Worm (Caenorhabditis elegans) whole organism, mixed stage, embryonic: ENCODE results near the gene K02E11.5.
"Not testable (repeated sequence)": the region's sequence is repeated elsewhere in the genome, so short reads cannot be mapped to it uniquely, and the experiment has no call there.

ENCODE experiments used
- drap-1 ChIP-seq: fragments of 200-800 bp; sonication (Bioruptor generic); optimal IDR thresholded peaks from 3 replicates; lab custom pipeline; 2018; ENCODE audit warnings: mild to moderate bottlenecking, missing genetic modification characterization, missing compliant biosample characterization
- elt-1 ChIP-seq: sonication (generic microtip); optimal IDR thresholded peaks from 2 replicates; lab custom pipeline; 2017; ENCODE audit warnings: missing genetic modification characterization, mild to moderate bottlenecking, missing compliant biosample characterization, antibody characterized with exemption, moderate library complexity, borderline replicate concordance; ENCODE audit not compliant: insufficient read depth
- elt-3 ChIP-seq: fragments of 150-350 bp; optimal IDR thresholded peaks from 2 replicates; lab custom pipeline; 2014; ENCODE audit warnings: missing biosample characterization, missing genetic modification characterization
- hlh-1 ChIP-seq: fragments of 150-350 bp; optimal IDR thresholded peaks from 2 replicates; lab custom pipeline; 2014; ENCODE audit warnings: missing biosample characterization, missing genetic modification reagents, missing genetic modification characterization
- lin-13 ChIP-seq: fragments of 150-350 bp; optimal IDR thresholded peaks from 2 replicates; lab custom pipeline; 2014; ENCODE audit warnings: missing biosample characterization, missing genetic modification characterization
- mep-1 ChIP-seq: fragments of 150-350 bp; optimal IDR thresholded peaks from 2 replicates; lab custom pipeline; 2017; ENCODE audit warnings: missing biosample characterization, missing genetic modification reagents, missing genetic modification characterization, inconsistent platforms
- nhr-237 ChIP-seq: fragments of 150-350 bp; optimal IDR thresholded peaks from 2 replicates; lab custom pipeline; 2014; ENCODE audit warnings: missing biosample characterization, missing genetic modification characterization
- nhr-76 ChIP-seq: sonication (generic microtip); optimal IDR thresholded peaks from 2 replicates; lab custom pipeline; 2017; ENCODE audit warnings: missing biosample characterization, missing genetic modification characterization
- pha-4 ChIP-seq: fragments of 150-350 bp; optimal IDR thresholded peaks from 2 replicates; lab custom pipeline; 2018; ENCODE audit warnings: missing biosample characterization, missing genetic modification reagents, missing genetic modification characterization
- snpc-4 ChIP-seq: fragments of 150-350 bp; optimal IDR thresholded peaks from 2 replicates; lab custom pipeline; 2014; ENCODE audit warnings: missing biosample characterization, missing genetic modification characterization
- unc-39 ChIP-seq: fragments of 150-350 bp; optimal IDR thresholded peaks from 2 replicates; lab custom pipeline; 2014; ENCODE audit warnings: missing biosample characterization, missing genetic modification characterization
- unc-62 ChIP-seq: fragments of 150-350 bp; optimal IDR thresholded peaks from 2 replicates; lab custom pipeline; 2014; ENCODE audit warnings: missing biosample characterization, missing genetic modification reagents, missing genetic modification characterization
- ztf-11 ChIP-seq: fragments of 150-350 bp; optimal IDR thresholded peaks from 2 replicates; lab custom pipeline; 2014; ENCODE audit warnings: missing biosample characterization, missing genetic modification characterization

DNA sequence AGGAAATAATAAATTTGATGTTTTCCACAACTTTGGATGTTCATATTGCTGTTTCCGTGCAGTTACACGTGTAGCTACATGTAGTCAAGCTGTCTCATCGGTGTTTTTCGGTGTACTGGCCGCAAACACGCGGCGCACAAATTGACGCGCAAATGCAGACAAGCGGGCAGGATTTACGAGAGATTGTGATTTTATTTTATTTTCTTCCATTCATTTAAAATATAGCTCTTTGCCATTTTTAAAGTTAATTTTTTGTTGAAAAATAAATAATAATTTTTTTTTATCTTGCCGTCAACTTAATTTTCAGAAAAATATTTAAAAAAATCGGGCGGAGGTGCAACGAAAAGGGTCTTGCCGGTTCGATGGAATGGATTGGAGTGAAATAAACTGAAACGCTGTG, 22.1 kb downstream of the K02E11.5 start, which contains the start of gene F40G12.7:
- TF ChIP-seq drap-1 (GFP tag; lab: Kevin White, UChicago); unc-39 (tag; lab: Kevin White, UChicago); hlh-1 (tag; lab: Kevin White, UChicago); pha-4; elt-1 (tag; lab: Kevin White, UChicago); nhr-237 (tag; lab: Kevin White, UChicago); lin-13 (tag; lab: Kevin White, UChicago); mep-1; snpc-4 (tag; lab: Kevin White, UChicago); elt-3; ztf-11 (tag; lab: Kevin White, UChicago); nhr-76 (tag; lab: Kevin White, UChicago); unc-62 (GFP tag; lab: Kevin White, UChicago): not testable (repeated sequence)
